Worm (Caenorhabditis elegans) whole organism, L4 larva: ENCODE data around the gene his-69.

ENCODE experiments used
- aha-1 ChIP-seq: fragments of 150-350 bp; peaks from one replicate; lab custom pipeline; 2014; ENCODE audit warnings: missing biosample characterization, missing genetic modification characterization
- ama-1 ChIP-seq: fragments of 150-350 bp; optimal IDR thresholded peaks from 2 replicates; lab custom pipeline; 2014; ENCODE audit warnings: inconsistent platforms, mixed read lengths
- cey-2 ChIP-seq: sonication (generic microtip); optimal IDR thresholded peaks from 3 replicates; lab custom pipeline; 2017; ENCODE audit warnings: missing genetic modification characterization, mild to moderate bottlenecking, missing compliant biosample characterization, antibody characterized with exemption, borderline replicate concordance; ENCODE audit not compliant: insufficient read depth
- daf-16 ChIP-seq, 3 experiments: sonication (generic microtip); optimal IDR thresholded peaks; 2 replicates each; lab custom pipeline; 2016 to 2017; ENCODE audit warnings: missing genetic modification characterization in 3 of 3, missing genetic modification reagents in 3 of 3, mild to moderate bottlenecking in 2 of 3, missing compliant biosample characterization in 2 of 3, missing biosample characterization in 1 of 3, moderate library complexity in 1 of 3
- dmd-8 ChIP-seq: fragments of 200-800 bp; sonication (Bioruptor generic); IDR thresholded peaks from 2 replicates; pipeline ENCODE4 v1.3.6; 2022; ENCODE audit warnings: missing genetic modification characterization, missing compliant biosample characterization
- fkh-10 ChIP-seq: fragments of 150-350 bp; optimal IDR thresholded peaks from 2 replicates; lab custom pipeline; 2014; ENCODE audit warnings: missing biosample characterization, missing genetic modification reagents, missing genetic modification characterization
- mep-1 ChIP-seq: fragments of 150-350 bp; sonication (generic microtip); optimal IDR thresholded peaks from 3 replicates; lab custom pipeline; 2014; ENCODE audit warnings: missing biosample characterization, missing genetic modification characterization
- mxl-2 ChIP-seq: fragments of 200-800 bp; sonication (Bioruptor generic); conservative IDR thresholded peaks from 2 replicates; pipeline ENCODE4 v1.3.6; 2022; ENCODE audit warnings: missing genetic modification reagents, missing genetic modification characterization, missing compliant biosample characterization
- nhr-237 ChIP-seq: sonication (generic microtip); optimal IDR thresholded peaks from 2 replicates; lab custom pipeline; 2017; ENCODE audit warnings: missing biosample characterization, missing genetic modification characterization
- snpc-4 ChIP-seq: fragments of 150-350 bp; optimal IDR thresholded peaks from 2 replicates; lab custom pipeline; 2014; ENCODE audit warnings: missing biosample characterization, missing genetic modification characterization
- zip-2 ChIP-seq: fragments of 150-350 bp; optimal IDR thresholded peaks from 2 replicates; lab custom pipeline; 2014; ENCODE audit warnings: missing biosample characterization, missing genetic modification characterization

- TF ChIP-seq nhr-237 (tag; lab: Kevin White, UChicago) (no peak), mxl-2 (GFP tag; lab: Robert Waterston, UW) (no peak), zip-2 (tag; lab: Kevin White, UChicago) (no peak), dmd-8 (GFP tag; lab: Robert Waterston, UW) (no peak), snpc-4 (tag; lab: Kevin White, UChicago) (no peak), aha-1 (tag; lab: Kevin White, UChicago) (no peak), mep-1 (tag; lab: Kevin White, UChicago) (no peak), fkh-10 (no peak), ama-1 (lab: Kevin White, UChicago) (no peak), daf-16 (GFP tag; optimal IDR thresholded peaks at IDR 0.05; lab: Kevin White, UChicago) (no peak), daf-16 (tag; optimal IDR thresholded peaks at IDR 0.05; lab: Kevin White, UChicago) (no peak), cey-2 (tag; lab: Kevin White, UChicago) (no peak)
These were observed 33.5 kb upstream of the his-69 start, which contains the start of gene C03C10.5 for ce11 chrIII:4092020-4092419.
